Fruit fly (Drosophila melanogaster) whole organism, embryonic: Measurements from ENCODE around the gene trk.

Experiments used
- Adf1 ChIP-seq: fragments of 200-800 bp; sonication (Bioruptor generic); IDR thresholded peaks from 2 replicates; pipeline ENCODE4 v1.3.6; 2022; ENCODE audit warnings: missing biosample characterization, missing genetic modification characterization
- Awh ChIP-seq: fragments of 200-800 bp; sonication (Bioruptor generic); IDR thresholded peaks from 2 replicates; pipeline ENCODE4, ENCODE4 v1.3.6; 2022; ENCODE audit warnings: missing biosample characterization, missing genetic modification characterization
- B-H1 ChIP-seq: fragments of 200-800 bp; sonication (Bioruptor generic); IDR thresholded peaks from 3 replicates; pipeline ENCODE4 v1.3.6; 2022; ENCODE audit warnings: missing biosample characterization, missing genetic modification characterization
- Blimp-1 ChIP-seq: fragments of 200-800 bp; sonication (Bioruptor generic); optimal IDR thresholded peaks from 3 replicates; lab custom pipeline; 2018; ENCODE audit warnings: missing biosample characterization, missing genetic modification characterization, mild to moderate bottlenecking, moderate library complexity, missing genetic modification reagents
- CG10565 ChIP-seq: fragments of 200-800 bp; sonication (Bioruptor generic); optimal IDR thresholded peaks from 3 replicates; lab custom pipeline; 2016; ENCODE audit warnings: missing biosample characterization, mild to moderate bottlenecking, missing genetic modification characterization
- CG11093 ChIP-seq: fragments of 200-800 bp; sonication (Bioruptor generic); IDR thresholded peaks from 3 replicates; pipeline ENCODE4 v1.3.6; 2022; ENCODE audit warnings: missing biosample characterization, missing genetic modification characterization
- CG11398 ChIP-seq: fragments of 200-800 bp; sonication (Bioruptor generic); optimal IDR thresholded peaks from 2 replicates; lab custom pipeline; 2016; ENCODE audit warnings: missing biosample characterization, missing genetic modification characterization
- CG13123 ChIP-seq: fragments of 200-800 bp; sonication (Bioruptor generic); optimal IDR thresholded peaks from 2 replicates; lab custom pipeline; 2016; ENCODE audit warnings: missing biosample characterization, missing genetic modification characterization
- CG13296 ChIP-seq: fragments of 200-800 bp; sonication (Bioruptor generic); optimal IDR thresholded peaks from 3 replicates; lab custom pipeline; 2018; ENCODE audit warnings: missing biosample characterization, mild to moderate bottlenecking, missing genetic modification characterization
- CG14667 ChIP-seq: fragments of 200-800 bp; sonication (Bioruptor generic); IDR thresholded peaks from 2 replicates; pipeline ENCODE4 v1.3.6; 2022; ENCODE audit warnings: missing biosample characterization, missing genetic modification characterization
- CG16779 ChIP-seq: fragments of 200-800 bp; sonication (Bioruptor generic); IDR thresholded peaks from 2 replicates; pipeline ENCODE4 v1.3.6; 2022; ENCODE audit warnings: missing biosample characterization, missing genetic modification characterization
- CG17568 ChIP-seq: fragments of 200-800 bp; sonication (Bioruptor generic); optimal IDR thresholded peaks from 2 replicates; lab custom pipeline; 2018; ENCODE audit warnings: missing biosample characterization, mild to moderate bottlenecking, missing genetic modification characterization, moderate library complexity
- CG1792 ChIP-seq: fragments of 200-800 bp; sonication (Bioruptor generic); optimal IDR thresholded peaks from 2 replicates; lab custom pipeline; 2016; ENCODE audit warnings: missing biosample characterization, missing genetic modification characterization
- CG2120 ChIP-seq: fragments of 200-800 bp; sonication (Bioruptor generic); optimal IDR thresholded peaks from 3 replicates; lab custom pipeline; 2016; ENCODE audit warnings: missing biosample characterization, missing genetic modification characterization
- CG2199 ChIP-seq: fragments of 200-800 bp; sonication (Bioruptor generic); IDR thresholded peaks from 3 replicates; pipeline ENCODE4 v1.3.6; 2022; ENCODE audit warnings: missing biosample characterization, missing genetic modification characterization
- CG2202 ChIP-seq: fragments of 200-800 bp; sonication (Bioruptor generic); optimal IDR thresholded peaks from 2 replicates; lab custom pipeline; 2018; ENCODE audit warnings: missing biosample characterization, mild to moderate bottlenecking, missing genetic modification characterization
- CG31365 ChIP-seq: fragments of 200-800 bp; sonication (Bioruptor generic); optimal IDR thresholded peaks from 2 replicates; lab custom pipeline; 2018; ENCODE audit warnings: missing biosample characterization, mild to moderate bottlenecking, missing genetic modification characterization
- CG3281 ChIP-seq: fragments of 200-800 bp; sonication (Bioruptor generic); optimal IDR thresholded peaks from 3 replicates; lab custom pipeline; 2017; ENCODE audit warnings: missing biosample characterization, mild to moderate bottlenecking, missing genetic modification characterization
- CG3995 ChIP-seq: fragments of 200-800 bp; sonication (Bioruptor generic); optimal IDR thresholded peaks from 3 replicates; lab custom pipeline; 2016; ENCODE audit warnings: missing biosample characterization, missing genetic modification characterization
- CG4820 ChIP-seq: fragments of 200-800 bp; sonication (Bioruptor generic); optimal IDR thresholded peaks from 3 replicates; lab custom pipeline; 2016; ENCODE audit warnings: missing biosample characterization, missing genetic modification characterization
- CG6272 ChIP-seq: fragments of 200-800 bp; sonication (Bioruptor generic); IDR thresholded peaks from 2 replicates; pipeline ENCODE4 v1.3.6; 2022; ENCODE audit warnings: missing biosample characterization, missing genetic modification characterization
- CG9437 ChIP-seq: fragments of 200-800 bp; sonication (Bioruptor generic); optimal IDR thresholded peaks from 2 replicates; lab custom pipeline; 2018; ENCODE audit warnings: missing biosample characterization, mild to moderate bottlenecking, missing genetic modification characterization
- Camta ChIP-seq: fragments of 200-800 bp; sonication (Bioruptor generic); optimal IDR thresholded peaks from 2 replicates; lab custom pipeline; 2016; ENCODE audit warnings: missing biosample characterization, missing genetic modification characterization
- CkIIα-i1 ChIP-seq: fragments of 200-800 bp; sonication (Bioruptor generic); IDR thresholded peaks from 2 replicates; pipeline ENCODE4 v1.3.6; 2022; ENCODE audit warnings: missing biosample characterization, missing genetic modification characterization
- Elba2 ChIP-seq: fragments of 200-800 bp; sonication (Bioruptor generic); optimal IDR thresholded peaks from 3 replicates; lab custom pipeline; 2016; ENCODE audit warnings: missing biosample characterization, missing genetic modification characterization
- H2.0 ChIP-seq: fragments of 200-800 bp; sonication (Bioruptor generic); IDR thresholded peaks from 2 replicates; pipeline ENCODE4 v1.3.6; 2022; ENCODE audit warnings: missing biosample characterization, missing genetic modification characterization
- Hey ChIP-seq: fragments of 200-800 bp; sonication (Bioruptor generic); optimal IDR thresholded peaks from 3 replicates; lab custom pipeline; 2018; ENCODE audit warnings: missing biosample characterization, mild to moderate bottlenecking, missing genetic modification characterization
- Hmr ChIP-seq: fragments of 200-800 bp; sonication (Bioruptor generic); optimal IDR thresholded peaks from 3 replicates; lab custom pipeline; 2017; ENCODE audit warnings: mild to moderate bottlenecking, missing biosample characterization, missing genetic modification reagents, missing genetic modification characterization
- MTF-1 ChIP-seq: fragments of 200-800 bp; sonication (Bioruptor generic); optimal IDR thresholded peaks from 2 replicates; lab custom pipeline; 2018; ENCODE audit warnings: missing biosample characterization, mild to moderate bottlenecking, missing genetic modification characterization, borderline replicate concordance
- Oli ChIP-seq: fragments of 200-800 bp; sonication (Bioruptor generic); optimal IDR thresholded peaks from 2 replicates; lab custom pipeline; 2018; ENCODE audit warnings: missing biosample characterization, mild to moderate bottlenecking, missing genetic modification characterization, moderate library complexity
- Ptx1 ChIP-seq: fragments of 200-800 bp; sonication (Bioruptor generic); IDR thresholded peaks from 2 replicates; pipeline ENCODE4 v1.3.6; 2022; ENCODE audit warnings: missing biosample characterization, missing genetic modification characterization
- Sin3A ChIP-seq: fragments of >200 bp; optimal IDR thresholded peaks from 2 replicates; lab custom pipeline; 2018
- abd-A ChIP-seq: fragments of 200-800 bp; sonication (Bioruptor generic); optimal IDR thresholded peaks from 3 replicates; lab custom pipeline; 2019; ENCODE audit warnings: missing biosample characterization, mild to moderate bottlenecking, missing genetic modification characterization, moderate library complexity
- bsh ChIP-seq, 2 experiments: fragments of 200-800 bp; sonication (Bioruptor generic); optimal IDR thresholded peaks; 2 replicates each; lab custom pipeline; 2017 to 2018; ENCODE audit warnings: mild to moderate bottlenecking in 2 of 2, missing biosample characterization in 2 of 2, missing genetic modification characterization in 2 of 2, moderate library complexity in 1 of 2
- cad ChIP-seq: fragments of >200 bp; optimal IDR thresholded peaks from 2 replicates; lab custom pipeline; 2017; ENCODE audit warnings: missing biosample characterization, missing genetic modification characterization
- en ChIP-seq: fragments of 200-800 bp; sonication (Bioruptor generic); optimal IDR thresholded peaks from 2 replicates; lab custom pipeline; 2016; ENCODE audit warnings: missing biosample characterization, missing genetic modification characterization
- ftz-f1 ChIP-seq: fragments of 200-800 bp; sonication (Bioruptor generic); optimal IDR thresholded peaks from 2 replicates; lab custom pipeline; 2016; ENCODE audit warnings: missing biosample characterization, missing genetic modification characterization
- gcm ChIP-seq: fragments of 200-800 bp; sonication (Bioruptor generic); optimal IDR thresholded peaks from 2 replicates; lab custom pipeline; 2019; ENCODE audit warnings: missing biosample characterization, mild to moderate bottlenecking, missing genetic modification characterization, moderate library complexity
- hb ChIP-seq: fragments of 200-800 bp; sonication (Bioruptor generic); IDR thresholded peaks from 3 replicates; pipeline ENCODE4 v1.3.6; 2022; ENCODE audit warnings: missing biosample characterization, missing genetic modification characterization; ENCODE audit not compliant: partially characterized antibody
- ind ChIP-seq: fragments of 200-800 bp; sonication (Bioruptor generic); optimal IDR thresholded peaks from 3 replicates; lab custom pipeline; 2016; ENCODE audit warnings: missing biosample characterization, missing genetic modification characterization
- jigr1 ChIP-seq: fragments of 200-800 bp; sonication (Bioruptor generic); IDR thresholded peaks from 3 replicates; pipeline ENCODE4 v1.3.6; 2022; ENCODE audit warnings: missing biosample characterization, missing genetic modification characterization
- kay ChIP-seq: fragments of 200-800 bp; sonication (Bioruptor generic); optimal IDR thresholded peaks from 2 replicates; lab custom pipeline; 2016; ENCODE audit warnings: missing biosample characterization, missing genetic modification characterization
- ken ChIP-seq: fragments of 200-800 bp; sonication (Bioruptor generic); IDR thresholded peaks from 3 replicates; pipeline ENCODE4 v1.3.6; 2022; ENCODE audit warnings: missing biosample characterization, missing genetic modification characterization
- kni ChIP-seq: fragments of 200-800 bp; sonication (Bioruptor generic); optimal IDR thresholded peaks from 3 replicates; lab custom pipeline; 2017; ENCODE audit warnings: mild to moderate bottlenecking, missing biosample characterization, missing genetic modification reagents, missing genetic modification characterization
- p53 ChIP-seq: fragments of 200-800 bp; sonication (Bioruptor generic); optimal IDR thresholded peaks from 2 replicates; lab custom pipeline; 2016; ENCODE audit warnings: missing biosample characterization, missing genetic modification characterization
- pita ChIP-seq: fragments of 200-800 bp; sonication (Bioruptor generic); optimal IDR thresholded peaks from 2 replicates; lab custom pipeline; 2017; ENCODE audit warnings: missing biosample characterization, mild to moderate bottlenecking, missing genetic modification characterization
- seq ChIP-seq: fragments of 200-800 bp; sonication (Bioruptor generic); IDR thresholded peaks from 2 replicates; pipeline ENCODE4 v1.3.6; 2022; ENCODE audit warnings: missing biosample characterization, missing genetic modification characterization
- sob ChIP-seq: fragments of 200-800 bp; sonication (Bioruptor generic); IDR thresholded peaks from 2 replicates; pipeline ENCODE4 v1.3.6; 2022; ENCODE audit warnings: missing biosample characterization, missing genetic modification characterization
- tna ChIP-seq: fragments of 200-800 bp; sonication (Bioruptor generic); IDR thresholded peaks from 2 replicates; pipeline ENCODE4 v1.3.6; 2022; ENCODE audit warnings: missing biosample characterization, missing genetic modification characterization; ENCODE audit not compliant: partially characterized antibody
- ttk ChIP-seq: fragments of 200-800 bp; sonication (Bioruptor generic); IDR thresholded peaks from 2 replicates; pipeline ENCODE4 v2.1.2; 2022; ENCODE audit warnings: missing biosample characterization, missing genetic modification characterization
- vfl ChIP-seq: fragments of 200-800 bp; sonication (Bioruptor generic); optimal IDR thresholded peaks from 2 replicates; lab custom pipeline; 2016; ENCODE audit warnings: missing biosample characterization, missing genetic modification characterization
- wek ChIP-seq: fragments of 200-800 bp; sonication (Bioruptor generic); optimal IDR thresholded peaks from 3 replicates; lab custom pipeline; 2018; ENCODE audit warnings: missing biosample characterization, mild to moderate bottlenecking, missing genetic modification characterization, moderate library complexity

Gene trk

DNA sequence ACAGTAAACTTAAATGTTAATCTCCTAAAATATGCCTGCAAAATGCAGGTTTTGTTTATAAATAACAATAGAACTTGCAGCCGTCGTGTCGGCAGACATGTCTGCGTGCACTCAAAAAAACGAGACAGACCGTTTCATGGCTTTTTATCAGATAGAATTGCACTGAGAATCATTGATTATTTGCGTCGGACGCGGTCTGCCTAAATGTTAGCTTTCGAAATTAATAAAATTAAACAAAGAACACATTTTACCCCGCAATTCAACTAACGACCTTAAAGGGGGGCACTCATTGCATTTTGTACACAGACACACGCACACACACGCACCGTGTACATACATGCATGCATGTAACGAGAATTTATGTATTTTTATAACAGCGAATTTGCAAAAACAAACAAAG lies 4.7 kb upstream of the trk start (continued):
- TF ChIP-seq Hmr, result no peak
- no peak for TF ChIP-seq gcm
- TF ChIP-seq cad (GFP tag; lab: Kevin White, UChicago), result no peak
- no peak for TF ChIP-seq CkIIα-i1 (GFP tag; lab: Robert Waterston, UW)
- no peak; the same call in 1 of the 2 replicates for TF ChIP-seq Awh (GFP tag; lab: Robert Waterston, UW)
- TF ChIP-seq CG11398 (GFP tag; lab: Kevin White, UChicago), result no peak
- TF ChIP-seq sob (GFP tag; lab: Robert Waterston, UW), result no peak
- peak; percentile 23; the same call in 1 of the 2 replicates for TF ChIP-seq H2.0 (GFP tag; lab: Robert Waterston, UW)
- peak; percentile 23 for TF ChIP-seq Camta (GFP tag; lab: Kevin White, UChicago)
- TF ChIP-seq CG13296 (GFP tag; lab: Kevin White, UChicago), result no peak
- TF ChIP-seq Ptx1 (GFP tag; lab: Robert Waterston, UW), result peak; percentile 40; the same call in 1 of the 2 replicates
- no peak for TF ChIP-seq ttk (GFP tag; lab: Robert Waterston, UW)
- TF ChIP-seq CG11093, result 0 out of 3 replicates have a peak, but pooled peaks have one; percentile 43
- TF ChIP-seq CG9437 (GFP tag; lab: Kevin White, UChicago), result no peak
- TF ChIP-seq vfl (GFP tag; lab: Kevin White, UChicago), result no peak
- no peak for TF ChIP-seq MTF-1 (GFP tag; lab: Kevin White, UChicago)
- no peak for TF ChIP-seq Sin3A (lab: Kevin White, UChicago)
- no peak for TF ChIP-seq jigr1
- TF ChIP-seq ken (GFP tag; lab: Robert Waterston, UW), result 0 out of 3 replicates have a peak, but pooled peaks have one; percentile 46
- TF ChIP-seq CG13123 (GFP tag; lab: Kevin White, UChicago), result no peak
- no peak for TF ChIP-seq kay (GFP tag; lab: Kevin White, UChicago)
- no peak for TF ChIP-seq CG10565 (GFP tag; lab: Kevin White, UChicago)
- 0 out of 3 replicates have a peak, but pooled peaks have one; percentile 34 for TF ChIP-seq CG2199 (GFP tag; lab: Robert Waterston, UW)
- TF ChIP-seq CG3995, result no peak
- TF ChIP-seq CG31365, result no peak
- TF ChIP-seq ind (GFP tag; lab: Kevin White, UChicago), result peak; percentile 7
- TF ChIP-seq pita, result no peak
- TF ChIP-seq Oli, result no peak
- no peak for TF ChIP-seq Adf1 (GFP tag; lab: Robert Waterston, UW)
- no peak for TF ChIP-seq Hey
- TF ChIP-seq Blimp-1, result no peak
- no peak for TF ChIP-seq CG2202
- TF ChIP-seq en (GFP tag; lab: Kevin White, UChicago), result peak; percentile 1
- peak; percentile 15 for TF ChIP-seq CG1792
- no peak for TF ChIP-seq CG17568
- no peak for TF ChIP-seq hb (GFP tag; lab: Robert Waterston, UW)
- TF ChIP-seq CG6272 (GFP tag; lab: Robert Waterston, UW), result no peak
- no peak for TF ChIP-seq kni (GFP tag; lab: Kevin White, UChicago)
- TF ChIP-seq CG14667, result no peak
- TF ChIP-seq p53 (GFP tag; lab: Kevin White, UChicago), result peak; percentile 11
- TF ChIP-seq tna, result no peak
- TF ChIP-seq seq (GFP tag; lab: Robert Waterston, UW), result no peak
- no peak for TF ChIP-seq B-H1 (GFP tag; lab: Robert Waterston, UW)
- peak; percentile 25 for TF ChIP-seq CG4820 (GFP tag; lab: Kevin White, UChicago)
- no peak for TF ChIP-seq ftz-f1 (GFP tag; lab: Kevin White, UChicago)
- no peak for TF ChIP-seq CG3281 (GFP tag; lab: Kevin White, UChicago)
- peak; percentile 9 to 22 for TF ChIP-seq bsh (GFP tag; optimal IDR thresholded peaks at IDR 0.05; lab: Kevin White, UChicago)
- no peak for TF ChIP-seq wek (GFP tag; lab: Kevin White, UChicago)
- no peak for TF ChIP-seq Elba2 (GFP tag; lab: Kevin White, UChicago)
- no peak for TF ChIP-seq CG2120 (GFP tag; lab: Kevin White, UChicago)
- no peak for TF ChIP-seq abd-A (tag; lab: Kevin White, UChicago)
- TF ChIP-seq CG16779 (GFP tag; lab: Robert Waterston, UW), result no peak
